Worm (Caenorhabditis elegans): Measurements from ENCODE around the gene col-139.

Gene col-139

ce11 chrV:4689234-4689633 lies 35.5 kb upstream of the col-139 start, which contains the start of gene K03B4.1 (continued):
- no peak for TF ChIP-seq zip-11 (GFP tag; IDR thresholded peaks at IDR 0.05)
- TF ChIP-seq ceh-82 (tag; optimal IDR thresholded peaks at IDR 0.05) = no peak
- no peak for TF ChIP-seq egl-27 (tag; optimal IDR thresholded peaks at IDR 0.05)

ce11 chrV:4687944-4688505 lies 34.3 kb upstream of the col-139 start, which contains the start of gene K03B4.2:
K03B4.2 (plus strand) TSS chrV:4687994.
- TF ChIP-seq saeg-2 (GFP tag; IDR thresholded peaks at IDR 0.05) (no peak), mdl-1 (tag; optimal IDR thresholded peaks at IDR 0.05) (no peak), nhr-6 (tag; optimal IDR thresholded peaks at IDR 0.05) (no peak), F49E8.2 (tag; optimal IDR thresholded peaks at IDR 0.05; ENCODE audit: borderline replicate concordance) (no peak), R02D3.7 (tag; optimal IDR thresholded peaks at IDR 0.05) (no peak), lin-13 (GFP tag; optimal IDR thresholded peaks at IDR 0.05) (no peak), jun-1 (tag; optimal IDR thresholded peaks at IDR 0.05) (no peak), hif-1 (tag; optimal IDR thresholded peaks at IDR 0.05) (no peak), zfp-3 (GFP tag; conservative IDR thresholded peaks at IDR 0.05) (no peak), T26A8.4 (GFP tag; IDR thresholded peaks at IDR 0.05) (0 out of 2 replicates have a peak, but pooled peaks have one; percentile 21), set-16 (GFP tag; IDR thresholded peaks at IDR 0.05) (peak; percentile 86), spr-3 (GFP tag; optimal IDR thresholded peaks at IDR 0.05) (no peak), php-3 (GFP tag; IDR thresholded peaks at IDR 0.05) (no peak), attf-4 (tag; optimal IDR thresholded peaks at IDR 0.05) (no peak), rbr-2 (tag; optimal IDR thresholded peaks at IDR 0.05) (no peak), ceh-28 (tag; optimal IDR thresholded peaks at IDR 0.05) (no peak), F37D6.2 (tag; optimal IDR thresholded peaks at IDR 0.05) (no peak), madf-9 (GFP tag; conservative IDR thresholded peaks at IDR 0.05) (no peak), ceh-62 (tag; optimal IDR thresholded peaks at IDR 0.05) (no peak), ceh-32 (tag; optimal IDR thresholded peaks at IDR 0.05; ENCODE audit: poor library complexity) (no peak), zfp-2 (tag; optimal IDR thresholded peaks at IDR 0.05) (no peak), nhr-111 (GFP tag; optimal IDR thresholded peaks at IDR 0.05) (no peak), cey-2 (tag; optimal IDR thresholded peaks at IDR 0.05; ENCODE audit: borderline replicate concordance, insufficient read depth) (no peak), tag-97 (GFP tag; IDR thresholded peaks at IDR 0.05) (no peak), nhr-10 (tag; optimal IDR thresholded peaks at IDR 0.05) (no peak), ceh-82 (tag; optimal IDR thresholded peaks at IDR 0.05) (no peak), mxl-3 (GFP tag; optimal IDR thresholded peaks at IDR 0.05) (no peak), madf-5 (GFP tag; IDR thresholded peaks at IDR 0.05) (no peak), duxl-1 (tag; optimal IDR thresholded peaks at IDR 0.05; ENCODE audit: poor library complexity) (no peak), pha-4 (GFP tag; IDR thresholded peaks at IDR 0.05) (no peak), pha-4 (tag; optimal IDR thresholded peaks at IDR 0.05) (no peak), nhr-48 (tag; optimal IDR thresholded peaks at IDR 0.05) (no peak), D1046.2 (GFP tag; IDR thresholded peaks at IDR 0.05) (0 out of 2 replicates have a peak, but pooled peaks have one; percentile 48), dmd-8 (GFP tag; IDR thresholded peaks at IDR 0.05) (no peak), Y48G9A.11 (GFP tag; IDR thresholded peaks at IDR 0.05) (peak; percentile 66; the same call in 1 of the 2 replicates), ztf-11 (tag; optimal IDR thresholded peaks at IDR 0.05) (no peak), aha-1 (tag) (peak; percentile 94), ama-1 (optimal IDR thresholded peaks at IDR 0.05) (peak; percentile 5), egl-43 (GFP tag; IDR thresholded peaks at IDR 0.05) (0 out of 2 replicates have a peak, but pooled peaks have one; percentile 33), nhr-41 (GFP tag; IDR thresholded peaks at IDR 0.05) (no peak), dpl-1 (GFP tag; optimal IDR thresholded peaks at IDR 0.05) (no peak), pqm-1 (tag; optimal IDR thresholded peaks at IDR 0.05) (no peak), nhr-28 (tag; optimal IDR thresholded peaks at IDR 0.05) (no peak), daf-8 (GFP tag; IDR thresholded peaks at IDR 0.05) (no peak), daf-19 (GFP tag; conservative IDR thresholded peaks at IDR 0.05) (no peak), nhr-102 (tag; optimal IDR thresholded peaks at IDR 0.05) (no peak), ZK546.5 (tag; optimal IDR thresholded peaks at IDR 0.05) (no peak), unc-39 (tag; optimal IDR thresholded peaks at IDR 0.05) (no peak)

Measured in whole organism, L4 larva.